Worm (Caenorhabditis elegans) whole organism, mixed stage, embryonic: ENCODE results near the gene daf-31.

Source experiments
- bed-3 ChIP-seq: fragments of 200-800 bp; sonication (Bioruptor generic); optimal IDR thresholded peaks from 3 replicates; lab custom pipeline; 2018; ENCODE audit warnings: mild to moderate bottlenecking, missing genetic modification characterization, moderate library complexity, missing compliant biosample characterization
- flh-1 ChIP-seq: fragments of 200-800 bp; sonication (Bioruptor generic); optimal IDR thresholded peaks from 2 replicates; lab custom pipeline; 2018; ENCODE audit warnings: mild to moderate bottlenecking, missing genetic modification characterization, moderate library complexity, missing compliant biosample characterization
- ham-2 ChIP-seq: fragments of 200-800 bp; sonication (Bioruptor generic); optimal IDR thresholded peaks from 2 replicates; lab custom pipeline; 2018; ENCODE audit warnings: mild to moderate bottlenecking, missing genetic modification characterization, missing compliant biosample characterization
- mep-1 ChIP-seq: fragments of 150-350 bp; optimal IDR thresholded peaks from 2 replicates; lab custom pipeline; 2017; ENCODE audit warnings: missing biosample characterization, missing genetic modification reagents, missing genetic modification characterization, inconsistent platforms
- nhr-76 ChIP-seq: sonication (generic microtip); optimal IDR thresholded peaks from 2 replicates; lab custom pipeline; 2017; ENCODE audit warnings: missing biosample characterization, missing genetic modification characterization
- pha-4 ChIP-seq: fragments of 150-350 bp; optimal IDR thresholded peaks from 2 replicates; lab custom pipeline; 2018; ENCODE audit warnings: missing biosample characterization, missing genetic modification reagents, missing genetic modification characterization
- tbx-8 ChIP-seq: fragments of 200-800 bp; sonication (Bioruptor generic); optimal IDR thresholded peaks from 2 replicates; lab custom pipeline; 2018; ENCODE audit warnings: mild to moderate bottlenecking, missing genetic modification characterization, moderate library complexity, missing compliant biosample characterization
- unc-62 ChIP-seq: fragments of 150-350 bp; optimal IDR thresholded peaks from 2 replicates; lab custom pipeline; 2014; ENCODE audit warnings: missing biosample characterization, missing genetic modification reagents, missing genetic modification characterization
- ztf-11 ChIP-seq: fragments of 150-350 bp; optimal IDR thresholded peaks from 2 replicates; lab custom pipeline; 2014; ENCODE audit warnings: missing biosample characterization, missing genetic modification characterization

ce11 chrIV:8312105-8312504 lies 22.0 kb downstream of the daf-31 start:
- TF ChIP-seq pha-4 (tag; lab: Kevin White, UChicago) = no peak
- TF ChIP-seq unc-62 = no peak
- TF ChIP-seq ztf-11 = no peak
- no peak for TF ChIP-seq flh-1 (GFP tag; lab: Kevin White, UChicago)
- TF ChIP-seq tbx-8 (GFP tag; lab: Kevin White, UChicago) = no peak
- no peak for TF ChIP-seq mep-1
- TF ChIP-seq ham-2 (GFP tag; lab: Kevin White, UChicago) = no peak
- TF ChIP-seq bed-3 (GFP tag; lab: Kevin White, UChicago) = no peak
- TF ChIP-seq nhr-76 (tag; lab: Kevin White, UChicago) = no peak
